Worm (Caenorhabditis elegans) whole organism, L1 larva: ENCODE measurements around the gene Y66C5A.2.

Source experiments
- C04F5.9 ChIP-seq: sonication (generic microtip); optimal IDR thresholded peaks from 2 replicates; lab custom pipeline; 2016; ENCODE audit warnings: missing genetic modification characterization, missing compliant biosample characterization
- C16A3.4 ChIP-seq: fragments of 150-350 bp; optimal IDR thresholded peaks from 2 replicates; lab custom pipeline; 2014; ENCODE audit warnings: missing biosample characterization, missing genetic modification characterization
- F16B12.6 ChIP-seq: fragments of 150-350 bp; optimal IDR thresholded peaks from 2 replicates; lab custom pipeline; 2014; ENCODE audit warnings: missing biosample characterization, missing genetic modification characterization
- Y116A8C.19 ChIP-seq: sonication (generic microtip); optimal IDR thresholded peaks from 2 replicates; lab custom pipeline; 2016; ENCODE audit warnings: missing compliant biosample characterization, missing genetic modification characterization, borderline replicate concordance
- alr-1 ChIP-seq: fragments of 200-800 bp; sonication (Bioruptor generic); optimal IDR thresholded peaks from 2 replicates; lab custom pipeline; 2018; ENCODE audit warnings: borderline replicate concordance, mild to moderate bottlenecking, missing genetic modification characterization, missing compliant biosample characterization
- aly-2 ChIP-seq: fragments of 150-350 bp; optimal IDR thresholded peaks from 2 replicates; lab custom pipeline; 2014; ENCODE audit warnings: missing biosample characterization, missing genetic modification characterization
- ceh-8 ChIP-seq: fragments of 200-800 bp; sonication (Bioruptor generic); optimal IDR thresholded peaks from 2 replicates; lab custom pipeline; 2018; ENCODE audit warnings: mild to moderate bottlenecking, missing genetic modification characterization, moderate library complexity, missing compliant biosample characterization
- ceh-82 ChIP-seq, 3 experiments: fragments of 150-350 bp in 1 of 3; sonication (generic microtip) in 2 of 3; optimal IDR thresholded peaks; 2 replicates each; lab custom pipeline; 2014 to 2017; ENCODE audit warnings: missing biosample characterization in 3 of 3, missing genetic modification characterization in 3 of 3
- ces-1 ChIP-seq: fragments of 150-350 bp; optimal IDR thresholded peaks from 2 replicates; lab custom pipeline; 2014; ENCODE audit warnings: missing biosample characterization, missing genetic modification reagents, missing genetic modification characterization
- dpl-1 ChIP-seq, 3 experiments: fragments of 150-350 bp in 2 of 3; sonication (generic microtip) in 1 of 3; optimal IDR thresholded peaks; 2 replicates each; lab custom pipeline; 2014 to 2017; ENCODE audit warnings: missing biosample characterization in 3 of 3, missing genetic modification characterization in 3 of 3, missing genetic modification reagents in 3 of 3
- efl-1 ChIP-seq, 4 experiments: fragments of 150-350 bp; optimal IDR thresholded peaks in 3 of 4; peaks in 1 of 4; 1 replicate in 1 of 4; 2 replicates in 3 of 4; lab custom pipeline; 2014; ENCODE audit warnings: missing biosample characterization in 2 of 4, missing genetic modification characterization in 2 of 4, missing genetic modification reagents in 2 of 4
- efl-3 ChIP-seq: fragments of 200-800 bp; sonication (Bioruptor generic); optimal IDR thresholded peaks from 2 replicates; lab custom pipeline; 2018; ENCODE audit warnings: mild to moderate bottlenecking, missing genetic modification characterization, missing compliant biosample characterization
- egl-13 ChIP-seq: sonication (generic microtip); optimal IDR thresholded peaks from 2 replicates; lab custom pipeline; 2016; ENCODE audit warnings: missing genotype, missing genetic modification reagents, missing genetic modification characterization, missing compliant biosample characterization
- egl-27 ChIP-seq, 2 experiments: fragments of 150-350 bp in 1 of 2; sonication (generic microtip); optimal IDR thresholded peaks; 3 replicates each; lab custom pipeline; 2017 to 2018; ENCODE audit warnings: missing biosample characterization in 2 of 2, missing genetic modification characterization in 2 of 2, missing genetic modification reagents in 2 of 2
- elt-2 ChIP-seq: sonication (generic microtip); optimal IDR thresholded peaks from 2 replicates; lab custom pipeline; 2016; ENCODE audit warnings: missing genetic modification characterization, mild to moderate bottlenecking, inconsistent platforms, missing compliant biosample characterization, missing genetic modification reagents
- elt-3 ChIP-seq, 6 experiments: fragments of 150-350 bp in 1 of 6; sonication (generic microtip); optimal IDR thresholded peaks; 2 replicates each; lab custom pipeline; 2017 to 2018; ENCODE audit warnings: missing biosample characterization in 6 of 6, missing genetic modification characterization in 6 of 6, inconsistent platforms in 1 of 6
- fkh-10 ChIP-seq: sonication (generic microtip); optimal IDR thresholded peaks from 2 replicates; lab custom pipeline; 2017; ENCODE audit warnings: missing biosample characterization, missing genetic modification reagents, missing genetic modification characterization
- fkh-4 ChIP-seq: sonication (generic microtip); optimal IDR thresholded peaks from 2 replicates; lab custom pipeline; 2016; ENCODE audit warnings: missing compliant biosample characterization, missing genetic modification characterization, borderline replicate concordance
- fkh-8 ChIP-seq: sonication (generic microtip); optimal IDR thresholded peaks from 2 replicates; lab custom pipeline; 2016; ENCODE audit warnings: mild to moderate bottlenecking, missing genetic modification characterization, missing compliant biosample characterization
- fos-1 ChIP-seq: fragments of 150-350 bp; optimal IDR thresholded peaks from 2 replicates; lab custom pipeline; 2014; ENCODE audit warnings: missing biosample characterization, missing genetic modification characterization
- grh-1 ChIP-seq: fragments of 200-800 bp; sonication (Bioruptor generic); IDR thresholded peaks from 2 replicates; pipeline ENCODE4 v1.3.6; 2022; ENCODE audit warnings: missing genetic modification reagents, missing genetic modification characterization, missing compliant biosample characterization
- hpl-2 ChIP-seq: fragments of 150-350 bp; optimal IDR thresholded peaks from 2 replicates; lab custom pipeline; 2014; ENCODE audit warnings: missing biosample characterization, missing genetic modification reagents, missing genetic modification characterization
- isw-1 ChIP-seq: fragments of 200-800 bp; sonication (Bioruptor generic); IDR thresholded peaks from 2 replicates; pipeline ENCODE4 v1.3.6; 2022; ENCODE audit warnings: missing genetic modification characterization, missing compliant biosample characterization
- jun-1 ChIP-seq: fragments of 150-350 bp; optimal IDR thresholded peaks from 2 replicates; lab custom pipeline; 2014; ENCODE audit warnings: missing biosample characterization, missing genetic modification reagents, missing genetic modification characterization
- lin-13 ChIP-seq: fragments of 150-350 bp; optimal IDR thresholded peaks from 2 replicates; lab custom pipeline; 2014; ENCODE audit warnings: missing biosample characterization, missing genetic modification reagents, missing genetic modification characterization
- lin-14 ChIP-seq: fragments of 200-800 bp; sonication (Bioruptor generic); optimal IDR thresholded peaks from 2 replicates; lab custom pipeline; 2018; ENCODE audit warnings: mild to moderate bottlenecking, missing genetic modification characterization, moderate library complexity, missing compliant biosample characterization
- lin-15B ChIP-seq: fragments of 150-350 bp; sonication (generic microtip); optimal IDR thresholded peaks from 3 replicates; lab custom pipeline; 2014; ENCODE audit warnings: missing biosample characterization, missing genetic modification characterization
- lsy-2 ChIP-seq, 2 experiments: fragments of 150-350 bp; optimal IDR thresholded peaks; 2 replicates each; lab custom pipeline; 2014; ENCODE audit warnings: missing biosample characterization in 2 of 2, missing genetic modification characterization in 2 of 2
- mab-9 ChIP-seq: fragments of 200-800 bp; sonication (Bioruptor generic); IDR thresholded peaks from 2 replicates; pipeline ENCODE4 v1.3.6; 2022; ENCODE audit warnings: missing genetic modification reagents, missing genetic modification characterization, missing compliant biosample characterization
- mdl-1 ChIP-seq, 2 experiments: fragments of 150-350 bp; optimal IDR thresholded peaks; 2 replicates each; lab custom pipeline; 2014 to 2017; ENCODE audit warnings: missing biosample characterization in 2 of 2, missing genetic modification characterization in 2 of 2, inconsistent platforms in 1 of 2
- mef-2 ChIP-seq: fragments of 150-350 bp; optimal IDR thresholded peaks from 2 replicates; lab custom pipeline; 2014; ENCODE audit warnings: missing biosample characterization, missing genetic modification characterization
- nhr-11 ChIP-seq: fragments of 150-350 bp; optimal IDR thresholded peaks from 2 replicates; lab custom pipeline; 2014; ENCODE audit warnings: missing biosample characterization, missing genetic modification characterization
- nhr-12 ChIP-seq: sonication (generic microtip); optimal IDR thresholded peaks from 2 replicates; lab custom pipeline; 2017; ENCODE audit warnings: missing biosample characterization, missing genetic modification characterization
- nhr-28 ChIP-seq: fragments of 150-350 bp; optimal IDR thresholded peaks from 2 replicates; lab custom pipeline; 2014; ENCODE audit warnings: missing biosample characterization, missing genetic modification characterization
- nhr-77 ChIP-seq: fragments of 150-350 bp; optimal IDR thresholded peaks from 2 replicates; lab custom pipeline; 2014; ENCODE audit warnings: missing biosample characterization, missing genetic modification characterization
- nhr-84 ChIP-seq: sonication (generic microtip); optimal IDR thresholded peaks from 2 replicates; lab custom pipeline; 2017; ENCODE audit warnings: missing biosample characterization, missing genetic modification characterization
- nhr-90 ChIP-seq: sonication (generic microtip); optimal IDR thresholded peaks from 2 replicates; lab custom pipeline; 2016; ENCODE audit warnings: mild to moderate bottlenecking, missing genetic modification characterization, missing compliant biosample characterization; ENCODE audit not compliant: poor library complexity
- snpc-4 ChIP-seq: fragments of 150-350 bp; optimal IDR thresholded peaks from 2 replicates; lab custom pipeline; 2014; ENCODE audit warnings: missing biosample characterization, missing genetic modification characterization
- snu-23 ChIP-seq: sonication (generic microtip); optimal IDR thresholded peaks from 2 replicates; lab custom pipeline; 2016; ENCODE audit warnings: missing genetic modification characterization, missing compliant biosample characterization
- sox-4 ChIP-seq: sonication (generic microtip); optimal IDR thresholded peaks from 2 replicates; lab custom pipeline; 2016; ENCODE audit warnings: missing genetic modification characterization, missing compliant biosample characterization
- sptf-1 ChIP-seq: fragments of 150-350 bp; optimal IDR thresholded peaks from 2 replicates; lab custom pipeline; 2014; ENCODE audit warnings: missing biosample characterization, missing genetic modification characterization
- swsn-7 ChIP-seq: sonication (generic microtip); optimal IDR thresholded peaks from 2 replicates; lab custom pipeline; 2016; ENCODE audit warnings: missing genetic modification characterization, missing compliant biosample characterization
- tbx-2 ChIP-seq: sonication (generic microtip); optimal IDR thresholded peaks from 2 replicates; lab custom pipeline; 2016; ENCODE audit warnings: missing genetic modification characterization, missing compliant biosample characterization
- tlp-1 ChIP-seq: fragments of 150-350 bp; optimal IDR thresholded peaks from 2 replicates; lab custom pipeline; 2014; ENCODE audit warnings: missing biosample characterization, missing genetic modification characterization
- unc-130 ChIP-seq: fragments of 150-350 bp; optimal IDR thresholded peaks from 2 replicates; lab custom pipeline; 2017; ENCODE audit warnings: missing biosample characterization, missing genetic modification characterization, inconsistent platforms
- unc-86 ChIP-seq: sonication (generic microtip); optimal IDR thresholded peaks from 2 replicates; lab custom pipeline; 2016; ENCODE audit warnings: missing genetic modification characterization, missing compliant biosample characterization
- unc-98 ChIP-seq: fragments of 200-800 bp; sonication (Bioruptor generic); IDR thresholded peaks from 2 replicates; pipeline ENCODE4 v1.3.6; 2022; ENCODE audit warnings: missing genetic modification characterization, missing compliant biosample characterization
- vab-15 ChIP-seq: sonication (generic microtip); optimal IDR thresholded peaks from 2 replicates; lab custom pipeline; 2017; ENCODE audit warnings: missing genotype, mild to moderate bottlenecking, missing genetic modification characterization, missing compliant biosample characterization
- xbp-1 ChIP-seq: sonication (generic microtip); optimal IDR thresholded peaks from 2 replicates; lab custom pipeline; 2016; ENCODE audit warnings: missing genetic modification characterization, missing compliant biosample characterization
- zag-1 ChIP-seq: fragments of 150-350 bp; optimal IDR thresholded peaks from 2 replicates; lab custom pipeline; 2014; ENCODE audit warnings: missing biosample characterization, missing genetic modification characterization
- zip-4 ChIP-seq: fragments of 200-800 bp; sonication (Bioruptor generic); optimal IDR thresholded peaks from 2 replicates; lab custom pipeline; 2018; ENCODE audit warnings: mild to moderate bottlenecking, missing genetic modification characterization, moderate library complexity, missing compliant biosample characterization
- ztf-4 ChIP-seq: fragments of 150-350 bp; optimal IDR thresholded peaks from 2 replicates; lab custom pipeline; 2014; ENCODE audit warnings: missing biosample characterization, missing genetic modification characterization

The Y66C5A.2 gene

DNA sequence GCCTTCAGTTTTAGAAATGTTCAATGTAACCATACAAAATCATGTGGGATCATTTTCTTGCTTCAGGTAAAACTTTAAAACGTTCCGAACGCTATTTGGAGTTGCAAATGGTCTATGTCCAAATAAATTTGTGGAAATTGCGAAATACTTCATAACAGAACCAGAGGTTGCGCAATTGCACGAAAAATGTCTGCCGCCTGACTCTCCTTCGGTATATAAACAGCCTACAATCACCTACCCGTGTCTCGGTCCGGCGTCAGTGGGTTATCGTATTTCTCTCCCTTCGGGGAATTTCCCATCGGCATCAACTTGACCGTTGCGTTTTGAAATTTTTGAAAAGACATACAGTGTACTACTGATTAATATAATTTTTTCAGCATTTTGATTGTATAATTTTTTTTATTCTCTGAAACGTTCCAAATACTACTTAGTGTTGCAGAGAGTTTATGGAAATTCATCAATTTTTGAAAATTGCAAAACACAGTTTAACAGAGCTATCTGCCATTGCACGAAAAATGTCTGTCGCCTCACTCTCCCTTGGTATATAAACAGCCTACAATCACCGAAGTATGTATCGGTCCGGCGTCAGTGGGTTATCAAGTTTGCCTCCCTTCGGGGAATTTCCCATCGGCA lies 16.2 kb downstream of the Y66C5A.2 start:
- TF ChIP-seq dpl-1 (GFP tag; optimal IDR thresholded peaks at IDR 0.05; lab: Kevin White, UChicago) (peak in 2 of 3 experiments; percentile 15 to 30), zip-4 (GFP tag; lab: Kevin White, UChicago) (peak; percentile 98), ceh-82 (tag; optimal IDR thresholded peaks at IDR 0.05; lab: Kevin White, UChicago) (peak; percentile 38 to 57 (median 46)), sox-4 (tag; lab: Kevin White, UChicago) (no peak), lin-14 (GFP tag; lab: Kevin White, UChicago) (no peak), swsn-7 (tag; lab: Kevin White, UChicago) (peak; percentile 54), snpc-4 (tag; lab: Kevin White, UChicago) (peak; percentile 98), elt-3 (tag; optimal IDR thresholded peaks at IDR 0.05; lab: Kevin White, UChicago) (peak in 3 of 6 experiments; percentile 18 to 79 (median 66)), Y116A8C.19 (tag; lab: Kevin White, UChicago) (no peak), vab-15 (tag; lab: Kevin White, UChicago) (no peak), egl-27 (tag; optimal IDR thresholded peaks at IDR 0.05; lab: Kevin White, UChicago) (no peak), mab-9 (no peak), unc-86 (tag; lab: Kevin White, UChicago) (no peak), lsy-2 (tag; optimal IDR thresholded peaks at IDR 0.05; lab: Kevin White, UChicago) (peak; percentile 6 to 53), efl-3 (GFP tag; lab: Kevin White, UChicago) (no peak), nhr-28 (tag; lab: Kevin White, UChicago) (no peak), nhr-84 (tag; lab: Kevin White, UChicago) (no peak), mef-2 (tag; lab: Kevin White, UChicago) (no peak), tbx-2 (tag; lab: Kevin White, UChicago) (peak; percentile 46), fkh-4 (tag; lab: Kevin White, UChicago) (no peak), ces-1 (GFP tag; lab: Kevin White, UChicago) (no peak), nhr-11 (tag; lab: Kevin White, UChicago) (no peak), grh-1 (peak; percentile 45; the same call in 1 of the 2 replicates), unc-130 (tag; lab: Kevin White, UChicago) (peak; percentile 7), unc-98 (GFP tag; lab: Robert Waterston, UW) (no peak), aly-2 (no peak), nhr-77 (tag; lab: Kevin White, UChicago) (peak; percentile 30), C16A3.4 (tag; lab: Kevin White, UChicago) (peak; percentile 65), elt-2 (tag; lab: Kevin White, UChicago) (peak; percentile 56), lin-13 (GFP tag; lab: Kevin White, UChicago) (no peak), tlp-1 (tag; lab: Kevin White, UChicago) (no peak), ztf-4 (tag; lab: Kevin White, UChicago) (no peak), fkh-8 (tag; lab: Kevin White, UChicago) (no peak), xbp-1 (tag; lab: Kevin White, UChicago) (no peak), ceh-8 (GFP tag; lab: Kevin White, UChicago) (no peak), fkh-10 (GFP tag; lab: Kevin White, UChicago) (no peak), fos-1 (tag; lab: Kevin White, UChicago) (no peak), egl-13 (tag; lab: Kevin White, UChicago) (no peak), nhr-90 (tag; lab: Kevin White, UChicago) (peak; percentile 87), efl-1 (optimal IDR thresholded peaks at IDR 0.05; lab: Kevin White, UChicago) (peak in 1 of 2 experiments; percentile 19), efl-1 (GFP tag; optimal IDR thresholded peaks at IDR 0.05 in 1 of 2; lab: Kevin White, UChicago) (peak in 1 of 2 experiments; percentile 95), sptf-1 (tag; lab: Kevin White, UChicago) (no peak), C04F5.9 (tag; lab: Kevin White, UChicago) (no peak), hpl-2 (GFP tag; lab: Kevin White, UChicago) (no peak), nhr-12 (tag; lab: Kevin White, UChicago) (no peak), alr-1 (no peak), mdl-1 (tag; optimal IDR thresholded peaks at IDR 0.05; lab: Kevin White, UChicago) (peak in 1 of 2 experiments; percentile 50), jun-1 (tag; lab: Kevin White, UChicago) (peak; percentile 51), lin-15B (tag; lab: Kevin White, UChicago) (no peak), isw-1 (GFP tag; lab: Robert Waterston, UW) (peak; percentile 44; the same call in 1 of the 2 replicates), F16B12.6 (no peak), zag-1 (tag; lab: Kevin White, UChicago) (no peak), snu-23 (GFP tag; lab: Kevin White, UChicago) (peak; percentile 63)
